Fruit fly (Drosophila melanogaster): Measurements from ENCODE around the gene CG31688.

CG31688 gene

DNA sequence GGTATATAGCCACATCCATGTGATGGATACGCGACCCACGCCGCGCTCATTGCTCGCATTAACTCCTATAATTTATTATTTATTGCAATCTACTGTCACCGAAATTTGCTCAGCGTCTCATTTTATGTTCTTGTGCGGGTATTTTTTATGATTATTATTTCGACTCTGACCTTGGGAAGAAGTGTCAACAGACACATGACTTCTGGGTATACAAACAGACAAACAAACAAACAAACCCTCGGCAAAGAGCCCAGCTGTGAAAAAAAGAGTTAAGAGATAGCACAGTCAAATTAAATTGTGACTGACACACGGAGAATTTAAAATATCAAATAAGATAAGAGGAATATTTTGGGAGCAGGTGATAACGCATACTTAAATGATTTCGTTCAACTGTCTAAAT, 36.0 kb upstream of the CG31688 start (continued):
- TF ChIP-seq CG9727 (GFP tag; optimal IDR thresholded peaks at IDR 0.05) (no peak), CG9215 (GFP tag; IDR thresholded peaks at IDR 0.05) (no peak), CG14860 (GFP tag; IDR thresholded peaks at IDR 0.05; ENCODE audit: partially characterized antibody) (no peak), vfl (GFP tag; optimal IDR thresholded peaks at IDR 0.05) (no peak), CG12391 (tag; optimal IDR thresholded peaks at IDR 0.05) (no peak), CG15011 (GFP tag; optimal IDR thresholded peaks at IDR 0.05) (no peak), GATAe (GFP tag; conservative IDR thresholded peaks at IDR 0.05) (no peak), ash1 (GFP tag; optimal IDR thresholded peaks at IDR 0.05) (no peak), zen2 (GFP tag; IDR thresholded peaks at IDR 0.05; ENCODE audit: partially characterized antibody) (no peak), pzg (GFP tag; optimal IDR thresholded peaks at IDR 0.05) (no peak), maf-S (GFP tag; optimal IDR thresholded peaks at IDR 0.05) (no peak), Jarid2 (GFP tag; optimal IDR thresholded peaks at IDR 0.05) (no peak), CG30431 (GFP tag; optimal IDR thresholded peaks at IDR 0.05) (no peak), CG9437 (GFP tag; optimal IDR thresholded peaks at IDR 0.05) (no peak), CG7271 (tag; optimal IDR thresholded peaks at IDR 0.05) (no peak), CG12942 (GFP tag; optimal IDR thresholded peaks at IDR 0.05) (no peak), dati (GFP tag; IDR thresholded peaks at IDR 0.05) (no peak), Lhr (GFP tag; optimal IDR thresholded peaks at IDR 0.05) (no peak), CG3995 (GFP tag; optimal IDR thresholded peaks at IDR 0.05) (no peak), gce (GFP tag; IDR thresholded peaks at IDR 0.05) (no peak), mam (GFP tag; optimal IDR thresholded peaks at IDR 0.05) (no peak), CG2120 (GFP tag; optimal IDR thresholded peaks at IDR 0.05) (peak; percentile 3), dmrt99B (tag; optimal IDR thresholded peaks at IDR 0.05) (no peak), lmd (GFP tag; IDR thresholded peaks at IDR 0.05) (no peak), Hand (GFP tag; optimal IDR thresholded peaks at IDR 0.05) (no peak), Sox102F (GFP tag; optimal IDR thresholded peaks at IDR 0.05) (no peak), Hr3 (GFP tag; optimal IDR thresholded peaks at IDR 0.05) (no peak), CG31441 (GFP tag; IDR thresholded peaks at IDR 0.05) (no peak), HmgD (GFP tag; optimal IDR thresholded peaks at IDR 0.05) (no peak), CG4360 (GFP tag; IDR thresholded peaks at IDR 0.05) (no peak), CG4328 (GFP tag; optimal IDR thresholded peaks at IDR 0.05) (no peak), CG14710 (tag; optimal IDR thresholded peaks at IDR 0.05) (no peak), CG18619 (GFP tag; optimal IDR thresholded peaks at IDR 0.05) (no peak), CG16813 (GFP tag; IDR thresholded peaks at IDR 0.05; ENCODE audit: partially characterized antibody) (no peak), tll (GFP tag; optimal IDR thresholded peaks at IDR 0.05) (no peak), gsb (GFP tag; IDR thresholded peaks at IDR 0.05) (no peak), CG18011 (GFP tag; optimal IDR thresholded peaks at IDR 0.05) (no peak), Awh (GFP tag; IDR thresholded peaks at IDR 0.05) (no peak), CG17186 (GFP tag; optimal IDR thresholded peaks at IDR 0.05) (no peak), kni (GFP tag; optimal IDR thresholded peaks at IDR 0.05) (no peak), Sry-β (GFP tag; optimal IDR thresholded peaks at IDR 0.05) (no peak), zen (tag; optimal IDR thresholded peaks at IDR 0.05) (no peak), CG32772 (GFP tag; IDR thresholded peaks at IDR 0.05) (no peak), Ets65A (GFP tag) (no peak), NfI (GFP tag; optimal IDR thresholded peaks at IDR 0.05) (peak; percentile 25), CG1832 (GFP tag; optimal IDR thresholded peaks at IDR 0.05) (no peak), HmgZ (tag; optimal IDR thresholded peaks at IDR 0.05) (no peak), CG10147 (GFP tag; optimal IDR thresholded peaks at IDR 0.05) (no peak), unc-4 (GFP tag; IDR thresholded peaks at IDR 0.05; ENCODE audit: partially characterized antibody) (no peak), CG8924 (tag; optimal IDR thresholded peaks at IDR 0.05) (no peak), Mad (GFP tag; optimal IDR thresholded peaks at IDR 0.05) (no peak)
